Fruit fly (Drosophila melanogaster) ovary, adult (tissue): ENCODE measurements around the gene CG7632.

ENCODE experiments used
- CG17801 ChIP-seq: fragments of 200-800 bp; optimal IDR thresholded peaks from 2 replicates; lab custom pipeline; 2019; ENCODE audit warnings: missing biosample characterization, mild to moderate bottlenecking, missing genetic modification characterization, moderate library complexity; ENCODE audit not compliant: partially characterized antibody

The CG7632 gene

dm6 chr3L:21304400-21304799 lies at the start of gene CG7632, which contains the start of gene CG11309:
Gene CG7632 (plus strand): TSS chr3L:21304697.
Gene CG11309 (minus strand): TSS chr3L:21304658.
- peak; percentile 100 for TF ChIP-seq CG17801 (GFP tag; lab: Kevin White, UChicago)

- no peak for TF ChIP-seq CG17801 (GFP tag; lab: Kevin White, UChicago)
Observed at dm6 chr3L:21256062-21257023, 48.2 kb upstream of the CG7632 start.

- TF ChIP-seq CG17801 (GFP tag; lab: Kevin White, UChicago) = no peak
Observed at dm6 chr3L:21257731-21258130, 46.8 kb upstream of the CG7632 start, which contains the start of gene CG43218. Gene CG43218 (plus strand): TSS chr3L:21258020.

- no peak for TF ChIP-seq CG17801 (GFP tag; lab: Kevin White, UChicago)
Observed at dm6 chr3L:21259257-21259656, 45.2 kb upstream of the CG7632 start.

- peak; percentile 37 for TF ChIP-seq CG17801 (GFP tag; lab: Kevin White, UChicago)
Observed at dm6 chr3L:21261403-21262164, 42.9 kb upstream of the CG7632 start.

dm6 chr3L:21262426-21262825 lies 42.1 kb upstream of the CG7632 start:
- TF ChIP-seq CG17801 (GFP tag; lab: Kevin White, UChicago) = no peak

dm6 chr3L:21266101-21266656 lies 38.3 kb upstream of the CG7632 start:
- no peak for TF ChIP-seq CG17801 (GFP tag; lab: Kevin White, UChicago)

dm6 chr3L:21267862-21268385 lies 36.6 kb upstream of the CG7632 start, which contains the start of gene CG9391:
Gene CG9391 (minus strand): TSS chr3L:21268335.
- no peak for TF ChIP-seq CG17801 (GFP tag; lab: Kevin White, UChicago)

- TF ChIP-seq CG17801 (GFP tag; lab: Kevin White, UChicago) = no peak
Observed at dm6 chr3L:21270480-21270879, 34.0 kb upstream of the CG7632 start, which contains the start of gene CG9389. Gene CG9389 (minus strand): TSS chr3L:21270580.

- TF ChIP-seq CG17801 (GFP tag; lab: Kevin White, UChicago) = no peak
Observed at dm6 chr3L:21273504-21273903, 31.0 kb upstream of the CG7632 start.

- TF ChIP-seq CG17801 (GFP tag; lab: Kevin White, UChicago) = no peak
Observed at dm6 chr3L:21275921-21276295, 28.6 kb upstream of the CG7632 start.

dm6 chr3L:21276296-21277257 lies 27.9 kb upstream of the CG7632 start:
- TF ChIP-seq CG17801 (GFP tag; lab: Kevin White, UChicago) = peak; percentile 78

dm6 chr3L:21277897-21278530 lies 26.5 kb upstream of the CG7632 start:
- TF ChIP-seq CG17801 (GFP tag; lab: Kevin White, UChicago) = no peak
